Worm (Caenorhabditis elegans) whole organism, late embryonic: ENCODE results near the gene anmt-1.

Experiments used
- C08G9.2 ChIP-seq: sonication (generic microtip); optimal IDR thresholded peaks from 2 replicates; lab custom pipeline; 2016; ENCODE audit warnings: mild to moderate bottlenecking, missing genetic modification characterization, moderate library complexity, missing compliant biosample characterization
- C38D4.7 ChIP-seq: fragments of 200-800 bp; sonication (Bioruptor generic); optimal IDR thresholded peaks from 2 replicates; lab custom pipeline; 2018; ENCODE audit warnings: mild to moderate bottlenecking, missing genetic modification characterization, moderate library complexity, missing compliant biosample characterization
- K02D7.2 ChIP-seq: sonication (generic microtip); optimal IDR thresholded peaks from 2 replicates; lab custom pipeline; 2017; ENCODE audit warnings: mild to moderate bottlenecking, missing genetic modification characterization, missing compliant biosample characterization
- T23F11.4 ChIP-seq: fragments of 200-800 bp; sonication (Bioruptor generic); optimal IDR thresholded peaks from 2 replicates; lab custom pipeline; 2018; ENCODE audit warnings: mild to moderate bottlenecking, missing genetic modification characterization, missing compliant biosample characterization
- Y22D7AL.16 ChIP-seq: sonication (generic microtip); optimal IDR thresholded peaks from 2 replicates; lab custom pipeline; 2016; ENCODE audit warnings: missing genetic modification characterization, missing compliant biosample characterization
- ceh-14 ChIP-seq: sonication (generic microtip); optimal IDR thresholded peaks from 2 replicates; lab custom pipeline; 2016; ENCODE audit warnings: missing genotype, missing genetic modification characterization, missing compliant biosample characterization
- ceh-19 ChIP-seq: fragments of 200-800 bp; sonication (Bioruptor generic); optimal IDR thresholded peaks from 2 replicates; lab custom pipeline; 2018; ENCODE audit warnings: mild to moderate bottlenecking, missing genetic modification characterization, missing compliant biosample characterization
- ceh-22 ChIP-seq: sonication (generic microtip); optimal IDR thresholded peaks from 2 replicates; lab custom pipeline; 2017; ENCODE audit warnings: missing biosample characterization, missing genetic modification characterization
- ceh-31 ChIP-seq: sonication (generic microtip); optimal IDR thresholded peaks from 2 replicates; lab custom pipeline; 2016; ENCODE audit warnings: missing genetic modification characterization, missing compliant biosample characterization
- ceh-34 ChIP-seq: sonication (generic microtip); optimal IDR thresholded peaks from 2 replicates; lab custom pipeline; 2016; ENCODE audit warnings: mild to moderate bottlenecking, missing genetic modification characterization, missing compliant biosample characterization
- ceh-6 ChIP-seq: fragments of 200-800 bp; sonication (Bioruptor generic); optimal IDR thresholded peaks from 2 replicates; lab custom pipeline; 2018; ENCODE audit warnings: mild to moderate bottlenecking, missing genetic modification characterization, missing compliant biosample characterization
- che-1 ChIP-seq: sonication (generic microtip); optimal IDR thresholded peaks from 2 replicates; lab custom pipeline; 2016; ENCODE audit warnings: mild to moderate bottlenecking, missing genetic modification characterization, missing compliant biosample characterization
- dmd-4 ChIP-seq: sonication (generic microtip); optimal IDR thresholded peaks from 2 replicates; lab custom pipeline; 2016; ENCODE audit warnings: borderline replicate concordance, missing genetic modification characterization, missing compliant biosample characterization
- elt-2 ChIP-seq: sonication (generic microtip); optimal IDR thresholded peaks from 2 replicates; lab custom pipeline; 2016; ENCODE audit warnings: missing genetic modification reagents, missing genetic modification characterization, missing compliant biosample characterization
- ets-4 ChIP-seq: sonication (generic microtip); optimal IDR thresholded peaks from 2 replicates; lab custom pipeline; 2016; ENCODE audit warnings: missing genetic modification characterization, missing compliant biosample characterization
- fkh-10 ChIP-seq: fragments of 150-350 bp; optimal IDR thresholded peaks from 2 replicates; lab custom pipeline; 2014; ENCODE audit warnings: missing biosample characterization, missing genetic modification reagents, missing genetic modification characterization
- hlh-15 ChIP-seq: sonication (generic microtip); optimal IDR thresholded peaks from 2 replicates; lab custom pipeline; 2016; ENCODE audit warnings: missing genetic modification characterization, missing compliant biosample characterization
- hlh-30 ChIP-seq: sonication (generic microtip); optimal IDR thresholded peaks from 2 replicates; lab custom pipeline; 2017; ENCODE audit warnings: antibody characterized with exemption, missing genetic modification characterization, missing compliant biosample characterization; ENCODE audit not compliant: insufficient read depth
- hlh-6 ChIP-seq: sonication (generic microtip); optimal IDR thresholded peaks from 2 replicates; lab custom pipeline; 2016; ENCODE audit warnings: missing genotype, missing genetic modification characterization, missing compliant biosample characterization
- lim-6 ChIP-seq: sonication (generic microtip); optimal IDR thresholded peaks from 2 replicates; lab custom pipeline; 2016; ENCODE audit warnings: missing genetic modification characterization, missing compliant biosample characterization
- madf-2 ChIP-seq: sonication (generic microtip); optimal IDR thresholded peaks from 2 replicates; lab custom pipeline; 2017; ENCODE audit warnings: missing genetic modification characterization, missing compliant biosample characterization
- mec-3 ChIP-seq: sonication (generic microtip); optimal IDR thresholded peaks from 2 replicates; lab custom pipeline; 2016; ENCODE audit warnings: borderline replicate concordance, missing genetic modification characterization, missing compliant biosample characterization
- nfya-1 ChIP-seq: sonication (generic microtip); optimal IDR thresholded peaks from 2 replicates; lab custom pipeline; 2017; ENCODE audit warnings: missing genetic modification characterization, mild to moderate bottlenecking, missing compliant biosample characterization, antibody characterized with exemption, moderate library complexity
- nhr-232 ChIP-seq: sonication (generic microtip); optimal IDR thresholded peaks from 2 replicates; lab custom pipeline; 2016; ENCODE audit warnings: missing genetic modification characterization, missing compliant biosample characterization
- npax-4 ChIP-seq: sonication (generic microtip); optimal IDR thresholded peaks from 2 replicates; lab custom pipeline; 2016; ENCODE audit warnings: missing genetic modification characterization, missing compliant biosample characterization
- pha-2 ChIP-seq: sonication (generic microtip); optimal IDR thresholded peaks from 2 replicates; lab custom pipeline; 2017; ENCODE audit warnings: mild to moderate bottlenecking, missing genetic modification characterization, missing compliant biosample characterization
- rnt-1 ChIP-seq: sonication (generic microtip); optimal IDR thresholded peaks from 2 replicates; lab custom pipeline; 2016; ENCODE audit warnings: missing genetic modification characterization, missing compliant biosample characterization
- syd-9 ChIP-seq: sonication (generic microtip); optimal IDR thresholded peaks from 2 replicates; lab custom pipeline; 2016; ENCODE audit warnings: mild to moderate bottlenecking, missing genetic modification characterization, moderate library complexity, missing compliant biosample characterization
- ttx-3 ChIP-seq: sonication (generic microtip); optimal IDR thresholded peaks from 2 replicates; lab custom pipeline; 2016; ENCODE audit warnings: missing genetic modification reagents, missing genetic modification characterization, missing compliant biosample characterization
- unc-3 ChIP-seq, 2 experiments: fragments of 200-800 bp in 1 of 2; sonication (Bioruptor generic) in 1 of 2; sonication (generic microtip) in 1 of 2; conservative IDR thresholded peaks in 1 of 2; optimal IDR thresholded peaks in 1 of 2; 2 replicates each; pipeline versions ENCODE4 v1.3.6 to Lab custom; 2016 to 2022; ENCODE audit warnings: missing compliant biosample characterization in 2 of 2, missing genetic modification characterization in 2 of 2, missing genetic modification reagents in 1 of 2
- unc-86 ChIP-seq: sonication (generic microtip); optimal IDR thresholded peaks from 2 replicates; lab custom pipeline; 2016; ENCODE audit warnings: missing genetic modification characterization, missing compliant biosample characterization
- zip-5 ChIP-seq: sonication (generic microtip); optimal IDR thresholded peaks from 2 replicates; lab custom pipeline; 2016; ENCODE audit warnings: missing genetic modification characterization, missing compliant biosample characterization

anmt-1 gene

DNA sequence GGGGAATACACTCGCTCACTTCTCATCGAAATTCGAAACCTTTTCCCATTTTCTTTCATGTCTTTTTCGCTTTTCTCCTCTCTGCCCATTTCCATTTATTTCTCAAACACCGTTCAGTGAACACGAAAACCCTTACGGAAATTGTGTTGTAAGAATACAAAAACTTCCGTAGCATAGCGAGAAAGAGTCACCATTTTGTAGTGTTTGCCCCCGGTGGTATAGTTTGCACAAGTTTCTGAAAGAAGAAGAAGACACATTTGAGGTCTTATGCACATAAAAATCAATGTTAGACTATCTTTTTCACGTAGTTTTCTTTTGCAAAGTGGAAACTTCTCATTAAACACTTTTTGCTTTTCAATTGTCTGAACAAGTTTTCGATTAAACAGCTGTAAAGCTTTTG lies 34.5 kb downstream of the anmt-1 start:
- TF ChIP-seq T23F11.4 (GFP tag; lab: Kevin White, UChicago) (no peak), K02D7.2 (tag; lab: Kevin White, UChicago) (no peak), hlh-30 (tag; lab: Kevin White, UChicago) (no peak), mec-3 (no peak), ceh-22 (tag; lab: Kevin White, UChicago) (no peak), ceh-19 (GFP tag; lab: Kevin White, UChicago) (no peak), unc-3 (GFP tag; conservative IDR thresholded peaks at IDR 0.05; lab: Robert Waterston, UW) (no peak), unc-3 (tag; optimal IDR thresholded peaks at IDR 0.05; lab: Kevin White, UChicago) (no peak), Y22D7AL.16 (no peak), ets-4 (tag; lab: Kevin White, UChicago) (no peak), elt-2 (tag; lab: Kevin White, UChicago) (no peak), ceh-31 (no peak), ttx-3 (tag; lab: Kevin White, UChicago) (no peak), dmd-4 (tag; lab: Kevin White, UChicago) (no peak), lim-6 (tag; lab: Kevin White, UChicago) (no peak), ceh-34 (no peak), nfya-1 (tag; lab: Kevin White, UChicago) (no peak), ceh-14 (tag; lab: Kevin White, UChicago) (no peak), fkh-10 (no peak)
- TF ChIP-seq, all 69 proteins: peak for 0

DNA sequence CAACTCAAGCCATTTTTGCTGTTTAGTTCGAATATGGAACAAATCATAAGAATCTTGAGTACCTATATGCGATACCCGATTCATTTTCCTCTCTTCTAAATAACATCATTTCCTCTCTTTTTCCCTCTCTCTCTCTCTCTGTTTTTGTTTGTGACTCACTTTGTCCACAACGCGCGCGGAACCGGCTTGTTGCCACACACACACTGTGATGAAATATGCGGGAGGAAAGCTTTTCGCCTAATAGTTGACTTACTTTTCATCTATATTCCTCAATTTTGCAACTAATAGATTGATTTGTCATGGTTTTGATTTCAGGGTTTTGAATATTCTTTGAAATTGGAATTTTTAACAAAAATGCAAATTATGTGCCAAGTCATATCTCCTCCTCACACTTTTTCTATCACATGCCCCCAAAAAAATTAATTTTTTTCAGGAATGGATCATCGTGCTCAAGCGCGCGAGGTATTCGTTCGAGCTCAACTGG lies 35.2 kb downstream of the anmt-1 start, which contains the start of gene hipr-1:
TSS of gene hipr-1 (plus strand) at position 434 of the 484 bp plus-strand sequence.
- TF ChIP-seq npax-4 (tag; lab: Kevin White, UChicago) (no peak), C38D4.7 (no peak), pha-2 (tag; lab: Kevin White, UChicago) (no peak), zip-5 (tag; lab: Kevin White, UChicago) (no peak)

DNA sequence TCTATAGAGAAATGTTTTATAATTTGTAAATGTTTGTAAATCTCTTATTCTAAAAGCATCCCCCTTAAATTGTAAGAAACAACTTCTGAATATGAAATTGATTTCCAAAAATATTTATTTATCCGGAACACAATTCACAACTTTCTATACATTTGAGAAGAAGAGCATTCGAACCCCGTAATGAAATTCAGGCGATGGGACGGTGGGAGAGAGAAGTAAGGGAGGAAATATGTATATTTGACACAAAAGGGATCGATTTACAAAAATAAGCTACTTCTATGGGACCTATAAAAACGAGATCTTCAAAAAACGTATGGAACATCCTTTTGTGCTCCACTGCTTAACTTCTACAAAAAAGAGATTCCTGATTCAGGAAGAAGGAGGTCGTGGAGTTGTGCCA lies 40.6 kb downstream of the anmt-1 start:
- TF ChIP-seq ceh-31 (no peak), ceh-19 (GFP tag; lab: Kevin White, UChicago) (no peak)

DNA sequence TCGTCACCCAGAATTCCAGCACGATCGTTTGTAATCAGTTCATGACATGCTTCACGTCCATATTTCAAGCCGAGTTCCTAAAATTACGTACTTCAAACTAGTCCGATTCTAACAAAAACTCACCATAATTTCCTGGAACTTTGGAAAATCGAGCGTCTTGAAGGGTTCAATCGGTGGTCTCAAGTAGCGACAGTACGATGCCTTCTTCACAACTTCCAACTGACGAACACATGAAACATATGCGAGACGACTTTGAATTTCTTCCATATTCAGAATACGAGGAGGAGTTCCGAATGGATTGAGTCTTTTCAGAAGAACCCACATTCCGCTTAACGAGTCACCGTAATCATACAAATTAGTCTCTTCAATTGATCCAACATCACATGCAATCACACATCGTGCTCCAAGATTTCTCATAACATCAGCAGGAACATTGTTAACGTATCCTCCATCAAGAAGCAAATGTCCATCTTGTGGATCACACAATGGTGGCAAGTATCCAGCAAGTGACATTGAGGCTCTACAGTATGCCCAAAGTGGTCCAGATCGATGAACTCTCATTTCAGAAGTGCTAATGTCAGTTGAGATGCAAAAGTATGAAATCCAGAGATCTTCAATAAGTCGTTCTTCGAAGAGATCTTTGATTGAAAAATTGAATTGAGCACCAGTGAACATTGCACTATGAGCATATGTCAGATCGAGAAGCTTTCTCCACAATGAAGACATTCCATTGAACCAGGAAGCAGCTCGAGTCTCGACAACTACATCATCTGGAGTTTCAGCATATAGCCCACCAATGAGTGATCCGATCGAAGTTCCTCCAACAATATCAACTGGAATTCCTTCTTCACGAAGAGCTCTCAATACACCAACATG lies 41.6 kb downstream of the anmt-1 start:
- TF ChIP-seq rnt-1 (tag; lab: Kevin White, UChicago), result no peak
- no peak for TF ChIP-seq hlh-15 (tag; lab: Kevin White, UChicago)
- no peak for TF ChIP-seq ceh-6 (GFP tag; lab: Kevin White, UChicago)
- TF ChIP-seq hlh-6, result no peak
- TF ChIP-seq madf-2, result no peak
- no peak for TF ChIP-seq ceh-19 (GFP tag; lab: Kevin White, UChicago)
- no peak for TF ChIP-seq C08G9.2 (tag; lab: Kevin White, UChicago)
- no peak for TF ChIP-seq che-1 (tag; lab: Kevin White, UChicago)
- TF ChIP-seq, all 69 proteins: peak for 0

DNA sequence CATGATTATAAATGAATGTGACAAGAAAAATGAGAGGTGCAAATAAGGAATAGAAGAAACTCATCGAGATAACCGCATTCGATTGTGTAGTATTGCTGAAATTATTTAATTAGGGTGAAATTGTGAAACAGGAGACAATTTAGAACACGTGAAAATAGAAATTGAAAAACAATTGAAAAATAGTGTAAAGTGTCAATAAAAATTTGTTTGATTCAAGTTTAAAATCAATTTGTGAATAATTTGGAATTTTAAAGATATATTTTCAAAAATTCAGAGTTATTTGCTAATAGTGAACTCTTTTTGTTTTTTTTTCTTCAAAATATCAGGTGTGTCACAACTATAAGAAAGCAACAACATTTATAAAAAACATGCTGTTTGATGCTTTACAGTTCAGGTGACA lies 46.7 kb downstream of the anmt-1 start, which contains the start of gene ZK370.4:
TSS of gene ZK370.4 (minus strand) at position 101 of the 400 bp plus-strand sequence.
- no peak for TF ChIP-seq syd-9 (tag; lab: Kevin White, UChicago)
- no peak for TF ChIP-seq nhr-232 (tag; lab: Kevin White, UChicago)
- no peak for TF ChIP-seq unc-86 (tag; lab: Kevin White, UChicago)
- TF ChIP-seq dmd-4 (tag; lab: Kevin White, UChicago), result no peak
- TF ChIP-seq, all 69 proteins: peak for 0
